Fruit fly (Drosophila melanogaster): ENCODE results near the gene mtSSB.

The mtSSB gene

DNA sequence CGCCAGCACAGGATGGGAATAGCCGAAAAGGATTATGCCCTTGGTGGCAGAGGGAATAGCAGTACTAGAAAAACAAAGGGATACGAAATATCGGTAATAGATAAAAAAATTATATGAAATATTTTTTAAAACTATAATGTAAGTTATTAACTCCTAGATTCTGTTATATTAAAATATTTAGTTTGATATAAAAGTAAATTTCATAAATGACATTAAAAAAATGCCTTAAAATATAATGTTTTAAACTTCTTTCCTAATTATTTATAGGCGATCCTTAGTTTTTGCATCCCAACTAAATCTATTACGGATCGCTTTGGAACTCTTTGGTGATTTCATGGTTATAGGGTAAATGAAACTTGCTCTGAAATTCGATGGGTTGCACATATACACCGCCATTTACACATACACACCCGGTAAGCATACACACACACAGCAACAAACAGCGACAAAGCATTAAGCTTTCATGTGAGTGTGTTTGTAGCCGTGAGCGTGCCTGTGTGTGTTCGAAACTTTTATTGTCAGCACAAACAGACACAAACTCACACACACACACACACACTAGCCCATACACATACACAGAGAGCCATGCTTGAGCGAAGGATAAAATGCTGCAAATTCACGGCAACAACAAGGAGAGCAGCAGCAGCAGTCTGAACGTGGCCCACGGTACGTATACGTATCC is 8.9 kb upstream of the mtSSB start:
- 0 out of 3 replicates have a peak, but pooled peaks have one; percentile 27 for TF ChIP-seq CG4496 (GFP tag; IDR thresholded peaks at IDR 0.05)
- peak; percentile 9 for TF ChIP-seq CG14655 (GFP tag; optimal IDR thresholded peaks at IDR 0.05)
- no peak for TF ChIP-seq gl (tag; optimal IDR thresholded peaks at IDR 0.05)
- peak; percentile 4 for TF ChIP-seq CG17806 (tag; optimal IDR thresholded peaks at IDR 0.05)
- TF ChIP-seq rn (GFP tag; IDR thresholded peaks at IDR 0.05), result no peak
- no peak for TF ChIP-seq D1 (tag; optimal IDR thresholded peaks at IDR 0.05)
- TF ChIP-seq CG15710 (tag; optimal IDR thresholded peaks at IDR 0.05), result peak; percentile 16
- no peak for TF ChIP-seq EcR (GFP tag; optimal IDR thresholded peaks at IDR 0.05)
- no peak for TF ChIP-seq CG10348 (GFP tag; IDR thresholded peaks at IDR 0.05)
- no peak for TF ChIP-seq CG8301 (tag; optimal IDR thresholded peaks at IDR 0.05)
- no peak for TF ChIP-seq fd96Ca (GFP tag; IDR thresholded peaks at IDR 0.05)
- TF ChIP-seq Pif1B (GFP tag; optimal IDR thresholded peaks at IDR 0.05), result no peak
- peak; percentile 51 for TF ChIP-seq CG8159 (tag; optimal IDR thresholded peaks at IDR 0.05)
- TF ChIP-seq Snoo (tag; optimal IDR thresholded peaks at IDR 0.05), result no peak
- TF ChIP-seq Pif1A (GFP tag; optimal IDR thresholded peaks at IDR 0.05), result no peak
- no peak for TF ChIP-seq CG9948 (tag; optimal IDR thresholded peaks at IDR 0.05)
- TF ChIP-seq CG12605 (GFP tag; IDR thresholded peaks at IDR 0.05), result no peak
- no peak for TF ChIP-seq CG34367 (tag; optimal IDR thresholded peaks at IDR 0.05)
- TF ChIP-seq CG13204 (GFP tag; optimal IDR thresholded peaks at IDR 0.05), result no peak
- TF ChIP-seq Ets98B (GFP tag; IDR thresholded peaks at IDR 0.05), result no peak
- no peak for TF ChIP-seq CG32121 (GFP tag; IDR thresholded peaks at IDR 0.05)

- TF ChIP-seq rn (GFP tag; IDR thresholded peaks at IDR 0.05), result no peak
- TF ChIP-seq Snoo (tag; optimal IDR thresholded peaks at IDR 0.05), result peak; percentile 2
- TF ChIP-seq CG13204 (GFP tag; optimal IDR thresholded peaks at IDR 0.05), result peak; percentile 77
- TF ChIP-seq CG12605 (GFP tag; IDR thresholded peaks at IDR 0.05), result no peak
- TF ChIP-seq fd96Ca (GFP tag; IDR thresholded peaks at IDR 0.05), result 0 out of 3 replicates have a peak, but pooled peaks have one; percentile 32
- peak; percentile 34 for TF ChIP-seq CG8301 (tag; optimal IDR thresholded peaks at IDR 0.05)
- TF ChIP-seq D1 (tag; optimal IDR thresholded peaks at IDR 0.05), result no peak
- TF ChIP-seq CG9948 (tag; optimal IDR thresholded peaks at IDR 0.05), result peak; percentile 41
- peak; percentile 15 for TF ChIP-seq Pif1A (GFP tag; optimal IDR thresholded peaks at IDR 0.05)
- no peak for TF ChIP-seq CG10348 (GFP tag; IDR thresholded peaks at IDR 0.05)
- TF ChIP-seq CG17806 (tag; optimal IDR thresholded peaks at IDR 0.05), result peak; percentile 65
- no peak for TF ChIP-seq gl (tag; optimal IDR thresholded peaks at IDR 0.05)
- TF ChIP-seq CG34367 (tag; optimal IDR thresholded peaks at IDR 0.05), result no peak
- 0 out of 3 replicates have a peak, but pooled peaks have one; percentile 22 for TF ChIP-seq CG4496 (GFP tag; IDR thresholded peaks at IDR 0.05)
- TF ChIP-seq CG15710 (tag; optimal IDR thresholded peaks at IDR 0.05), result peak; percentile 59
- TF ChIP-seq CG8159 (tag; optimal IDR thresholded peaks at IDR 0.05), result peak; percentile 84
- no peak for TF ChIP-seq EcR (GFP tag; optimal IDR thresholded peaks at IDR 0.05)
- no peak for TF ChIP-seq Pif1B (GFP tag; optimal IDR thresholded peaks at IDR 0.05)
- TF ChIP-seq CG32121 (GFP tag; IDR thresholded peaks at IDR 0.05), result no peak
- TF ChIP-seq CG14655 (GFP tag; optimal IDR thresholded peaks at IDR 0.05), result peak; percentile 22
- no peak for TF ChIP-seq Ets98B (GFP tag; IDR thresholded peaks at IDR 0.05)
Measured at dm6 chr3R:16212859-16213708, 8.0 kb upstream of the mtSSB start.

- no peak for TF ChIP-seq Snoo (tag; optimal IDR thresholded peaks at IDR 0.05)
- TF ChIP-seq EcR (GFP tag; optimal IDR thresholded peaks at IDR 0.05), result peak; percentile 19
- TF ChIP-seq rn (GFP tag; IDR thresholded peaks at IDR 0.05), result no peak
- no peak for TF ChIP-seq CG17806 (tag; optimal IDR thresholded peaks at IDR 0.05)
- TF ChIP-seq CG32121 (GFP tag; IDR thresholded peaks at IDR 0.05), result peak; percentile 22; the same call in 1 of the 2 replicates
Measured at dm6 chr3R:16211883-16212540, 7.0 kb upstream of the mtSSB start.

DNA sequence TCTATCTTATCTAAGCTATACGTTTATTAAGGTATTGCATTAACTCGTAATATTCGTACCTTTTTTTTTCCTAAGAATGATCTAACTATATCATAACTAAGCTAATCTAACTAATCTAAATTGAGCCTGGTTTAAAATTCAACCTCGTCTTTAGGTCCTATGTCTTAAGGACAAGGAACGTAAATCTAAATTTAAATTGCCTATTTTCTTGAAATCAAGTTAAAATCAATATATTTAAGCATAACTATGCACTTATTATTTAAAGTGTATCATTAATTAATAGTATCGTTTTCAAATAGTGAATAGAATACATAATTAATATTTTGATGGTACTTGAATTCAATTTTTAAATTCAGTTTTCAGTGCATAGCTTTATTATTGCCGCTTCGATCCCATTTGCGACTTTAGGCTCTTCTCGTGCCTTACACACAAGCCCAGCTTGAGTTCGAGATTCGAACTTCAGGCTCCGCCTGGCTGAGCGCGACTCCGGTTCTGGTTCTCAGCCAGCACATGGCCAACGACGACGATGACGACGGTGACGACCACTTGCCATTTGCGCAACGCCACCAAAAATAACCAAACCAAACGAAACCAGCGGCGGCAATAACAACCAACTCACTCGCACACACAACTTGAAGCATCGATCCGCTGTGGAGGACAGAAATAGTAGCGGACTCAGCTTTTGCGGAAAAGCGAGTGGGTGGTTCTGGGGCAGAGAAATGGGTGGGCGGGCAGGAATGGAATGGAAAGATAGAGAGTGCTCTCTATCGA is 5.9 kb upstream of the mtSSB start:
- TF ChIP-seq CG12605 (GFP tag; IDR thresholded peaks at IDR 0.05) (0 out of 2 replicates have a peak, but pooled peaks have one; percentile 26), fd96Ca (GFP tag; IDR thresholded peaks at IDR 0.05) (0 out of 3 replicates have a peak, but pooled peaks have one; percentile 43), gl (tag; optimal IDR thresholded peaks at IDR 0.05) (no peak), CG13204 (GFP tag; optimal IDR thresholded peaks at IDR 0.05) (peak; percentile 85), CG10348 (GFP tag; IDR thresholded peaks at IDR 0.05) (no peak), D1 (tag; optimal IDR thresholded peaks at IDR 0.05) (no peak), Pif1A (GFP tag; optimal IDR thresholded peaks at IDR 0.05) (peak; percentile 26), CG8301 (tag; optimal IDR thresholded peaks at IDR 0.05) (peak; percentile 54), CG4496 (GFP tag; IDR thresholded peaks at IDR 0.05) (0 out of 3 replicates have a peak, but pooled peaks have one; percentile 29), rn (GFP tag; IDR thresholded peaks at IDR 0.05) (0 out of 2 replicates have a peak, but pooled peaks have one; percentile 34), CG17806 (tag; optimal IDR thresholded peaks at IDR 0.05) (peak; percentile 52), CG14655 (GFP tag; optimal IDR thresholded peaks at IDR 0.05) (peak; percentile 75), Ets98B (GFP tag; IDR thresholded peaks at IDR 0.05) (0 out of 2 replicates have a peak, but pooled peaks have one; percentile 12), CG34367 (tag; optimal IDR thresholded peaks at IDR 0.05) (peak; percentile 46), EcR (GFP tag; optimal IDR thresholded peaks at IDR 0.05) (peak; percentile 39), Snoo (tag; optimal IDR thresholded peaks at IDR 0.05) (peak; percentile 48), CG32121 (GFP tag; IDR thresholded peaks at IDR 0.05) (peak; percentile 29; the same call in 1 of the 2 replicates), CG15710 (tag; optimal IDR thresholded peaks at IDR 0.05) (peak; percentile 52), CG8159 (tag; optimal IDR thresholded peaks at IDR 0.05) (peak; percentile 74), Pif1B (GFP tag; optimal IDR thresholded peaks at IDR 0.05) (no peak), CG9948 (tag; optimal IDR thresholded peaks at IDR 0.05) (peak; percentile 62)

Measured in whole organism, pupa.